Worm (Caenorhabditis elegans) whole organism, L4 larva: ENCODE results near the gene F46G10.1.
A peak's percentile ranks its signal among the peaks of the same experiment; 100 is the strongest.
"Not testable (repeated sequence)": the region's sequence is repeated elsewhere in the genome, so short reads cannot be mapped to it uniquely, and the experiment has no call there.

Experiments
- F37D6.2 ChIP-seq: sonication (generic microtip); optimal IDR thresholded peaks from 2 replicates; lab custom pipeline; 2016; ENCODE audit warnings: mild to moderate bottlenecking, missing genetic modification characterization, missing compliant biosample characterization
- F49E8.2 ChIP-seq: sonication (generic microtip); optimal IDR thresholded peaks from 2 replicates; lab custom pipeline; 2016; ENCODE audit warnings: missing compliant biosample characterization, mild to moderate bottlenecking, missing genetic modification characterization, borderline replicate concordance
- R02D3.7 ChIP-seq: fragments of 150-350 bp; sonication (generic microtip); optimal IDR thresholded peaks from 3 replicates; lab custom pipeline; 2014; ENCODE audit warnings: missing biosample characterization, missing genetic modification characterization
- T20F7.1 ChIP-seq: fragments of 200-800 bp; sonication (Bioruptor generic); optimal IDR thresholded peaks from 2 replicates; lab custom pipeline; 2018; ENCODE audit warnings: mild to moderate bottlenecking, missing genetic modification characterization, missing compliant biosample characterization
- aha-1 ChIP-seq: fragments of 150-350 bp; peaks from one replicate; lab custom pipeline; 2014; ENCODE audit warnings: missing biosample characterization, missing genetic modification characterization
- ama-1 ChIP-seq: fragments of 150-350 bp; optimal IDR thresholded peaks from 2 replicates; lab custom pipeline; 2014; ENCODE audit warnings: inconsistent platforms, mixed read lengths
- arid-1 ChIP-seq: fragments of 200-800 bp; sonication (Bioruptor generic); conservative IDR thresholded peaks from 2 replicates; pipeline ENCODE4 v1.3.6; 2022; ENCODE audit warnings: missing genetic modification reagents, missing genetic modification characterization, missing compliant biosample characterization
- attf-4 ChIP-seq: sonication (generic microtip); optimal IDR thresholded peaks from 3 replicates; lab custom pipeline; 2017; ENCODE audit warnings: missing biosample characterization, missing genetic modification characterization
- ceh-20 ChIP-seq: fragments of 200-800 bp; sonication (Bioruptor generic); IDR thresholded peaks from 2 replicates; pipeline ENCODE4 v1.3.6; 2022; ENCODE audit warnings: missing genetic modification reagents, missing genetic modification characterization, missing compliant biosample characterization
- daf-16 ChIP-seq, 3 experiments: sonication (generic microtip); optimal IDR thresholded peaks; 2 replicates each; lab custom pipeline; 2016 to 2017; ENCODE audit warnings: missing genetic modification characterization in 3 of 3, missing genetic modification reagents in 3 of 3, mild to moderate bottlenecking in 2 of 3, missing compliant biosample characterization in 2 of 3, missing biosample characterization in 1 of 3, moderate library complexity in 1 of 3
- dmd-6 ChIP-seq: fragments of 200-800 bp; sonication (Bioruptor generic); IDR thresholded peaks from 2 replicates; pipeline ENCODE4 v1.3.6; 2022; ENCODE audit warnings: missing genetic modification reagents, missing genetic modification characterization, missing compliant biosample characterization
- dmd-8 ChIP-seq: fragments of 200-800 bp; sonication (Bioruptor generic); IDR thresholded peaks from 2 replicates; pipeline ENCODE4 v1.3.6; 2022; ENCODE audit warnings: missing genetic modification characterization, missing compliant biosample characterization
- dmd-9 ChIP-seq: fragments of 200-800 bp; sonication (Bioruptor generic); IDR thresholded peaks from 2 replicates; pipeline ENCODE4 v1.3.6; 2022; ENCODE audit warnings: missing genetic modification reagents, missing genetic modification characterization, missing compliant biosample characterization
- dve-1 ChIP-seq: sonication (generic microtip); optimal IDR thresholded peaks from 2 replicates; lab custom pipeline; 2017; ENCODE audit warnings: antibody characterized with exemption, mild to moderate bottlenecking, missing genetic modification characterization, missing compliant biosample characterization; ENCODE audit not compliant: insufficient read depth
- fkh-10 ChIP-seq: fragments of 150-350 bp; optimal IDR thresholded peaks from 2 replicates; lab custom pipeline; 2014; ENCODE audit warnings: missing biosample characterization, missing genetic modification reagents, missing genetic modification characterization
- hlh-11 ChIP-seq: fragments of 200-800 bp; sonication (Bioruptor generic); optimal IDR thresholded peaks from 2 replicates; lab custom pipeline; 2018; ENCODE audit warnings: mild to moderate bottlenecking, missing genetic modification characterization, missing compliant biosample characterization
- jun-1 ChIP-seq: fragments of 150-350 bp; optimal IDR thresholded peaks from 2 replicates; lab custom pipeline; 2014; ENCODE audit warnings: missing biosample characterization, missing genetic modification reagents, missing genetic modification characterization
- lim-7 ChIP-seq: fragments of 200-800 bp; sonication (Bioruptor generic); IDR thresholded peaks from 2 replicates; pipeline ENCODE4 v1.3.6; 2022; ENCODE audit warnings: missing genetic modification characterization, missing compliant biosample characterization
- lin-1 ChIP-seq: fragments of 200-800 bp; sonication (Bioruptor generic); IDR thresholded peaks from 2 replicates; pipeline ENCODE4 v1.3.6; 2022; ENCODE audit warnings: missing genetic modification reagents, missing genetic modification characterization, missing compliant biosample characterization
- lin-38 ChIP-seq: fragments of 200-800 bp; sonication (Bioruptor generic); IDR thresholded peaks from 2 replicates; pipeline ENCODE4 v1.3.6; 2022; ENCODE audit warnings: missing genetic modification reagents, missing genetic modification characterization, missing compliant biosample characterization
- lsy-2 ChIP-seq, 2 experiments: fragments of 150-350 bp in 1 of 2; sonication (generic microtip) in 1 of 2; optimal IDR thresholded peaks; 2 replicates each; lab custom pipeline; 2014 to 2017; ENCODE audit warnings: missing biosample characterization in 2 of 2, missing genetic modification characterization in 2 of 2
- madf-5 ChIP-seq, 2 experiments: fragments of 200-800 bp; sonication (Bioruptor generic); IDR thresholded peaks; 2 replicates each; pipeline ENCODE4 v1.3.6; 2022; ENCODE audit warnings: missing compliant biosample characterization in 2 of 2, missing genetic modification characterization in 2 of 2
- mep-1 ChIP-seq: fragments of 150-350 bp; sonication (generic microtip); optimal IDR thresholded peaks from 3 replicates; lab custom pipeline; 2014; ENCODE audit warnings: missing biosample characterization, missing genetic modification characterization
- mes-2 ChIP-seq: sonication (generic microtip); optimal IDR thresholded peaks from 2 replicates; lab custom pipeline; 2016; ENCODE audit warnings: missing genotype, mild to moderate bottlenecking, missing genetic modification characterization, missing compliant biosample characterization; ENCODE audit not compliant: poor library complexity, severe bottlenecking
- nhr-11 ChIP-seq: fragments of 150-350 bp; optimal IDR thresholded peaks from 2 replicates; lab custom pipeline; 2014; ENCODE audit warnings: missing biosample characterization, missing genetic modification characterization
- nhr-42 ChIP-seq: fragments of 200-800 bp; sonication (Bioruptor generic); IDR thresholded peaks from 2 replicates; pipeline ENCODE4 v1.3.6; 2022; ENCODE audit warnings: missing genetic modification characterization, missing compliant biosample characterization
- nhr-48 ChIP-seq: sonication (generic microtip); optimal IDR thresholded peaks from 2 replicates; lab custom pipeline; 2016; ENCODE audit warnings: mild to moderate bottlenecking, missing genetic modification characterization, missing compliant biosample characterization
- nhr-6 ChIP-seq: fragments of 150-350 bp; optimal IDR thresholded peaks from 2 replicates; lab custom pipeline; 2014; ENCODE audit warnings: missing biosample characterization, missing genetic modification characterization
- pha-4 ChIP-seq, 2 experiments: fragments of 150-350 bp in 1 of 2; fragments of 200-800 bp in 1 of 2; sonication (Bioruptor generic) in 1 of 2; IDR thresholded peaks in 1 of 2; optimal IDR thresholded peaks in 1 of 2; 2 replicates each; pipeline versions ENCODE4 v1.3.6 to Lab custom; 2014 to 2022; ENCODE audit warnings: missing genetic modification characterization in 2 of 2, missing genetic modification reagents in 2 of 2, missing biosample characterization in 1 of 2, missing compliant biosample characterization in 1 of 2
- php-3 ChIP-seq: fragments of 200-800 bp; sonication (Bioruptor generic); IDR thresholded peaks from 2 replicates; pipeline ENCODE4 v1.3.6; 2022; ENCODE audit warnings: missing genetic modification reagents, missing genetic modification characterization, missing compliant biosample characterization
- pqm-1 ChIP-seq: sonication (generic microtip); optimal IDR thresholded peaks from 2 replicates; lab custom pipeline; 2017; ENCODE audit warnings: missing biosample characterization, missing genetic modification characterization
- saeg-2 ChIP-seq: fragments of 200-800 bp; sonication (Bioruptor generic); IDR thresholded peaks from 2 replicates; pipeline ENCODE4 v1.3.6; 2022; ENCODE audit warnings: missing genetic modification reagents, missing genetic modification characterization, missing compliant biosample characterization
- sdz-12 ChIP-seq: fragments of 200-800 bp; sonication (Bioruptor generic); optimal IDR thresholded peaks from 2 replicates; lab custom pipeline; 2018; ENCODE audit warnings: mild to moderate bottlenecking, missing genetic modification characterization, missing compliant biosample characterization
- snpc-1.2 ChIP-seq: fragments of 200-800 bp; sonication (Bioruptor generic); IDR thresholded peaks from 2 replicates; pipeline ENCODE4 v1.3.6; 2022; ENCODE audit warnings: missing genetic modification reagents, missing genetic modification characterization, missing compliant biosample characterization
- tag-97 ChIP-seq: fragments of 200-800 bp; sonication (Bioruptor generic); IDR thresholded peaks from 2 replicates; pipeline ENCODE4 v1.3.6; 2022; ENCODE audit warnings: missing genetic modification characterization, missing compliant biosample characterization
- tra-1 ChIP-seq: fragments of 200-800 bp; sonication (Bioruptor generic); IDR thresholded peaks from 2 replicates; pipeline ENCODE4 v1.3.6; 2022; ENCODE audit warnings: missing genetic modification reagents, missing genetic modification characterization, missing compliant biosample characterization
- unc-62 ChIP-seq, 3 experiments: fragments of 150-350 bp in 1 of 3; sonication (generic microtip); optimal IDR thresholded peaks in 2 of 3; peaks in 1 of 3; 1 replicate in 1 of 3; 2 replicates in 2 of 3; lab custom pipeline; 2014 to 2017; ENCODE audit warnings: missing biosample characterization in 3 of 3, missing genetic modification characterization in 3 of 3, missing genetic modification reagents in 3 of 3, missing genotype in 1 of 3
- vab-7 ChIP-seq: fragments of 200-800 bp; sonication (Bioruptor generic); IDR thresholded peaks from 2 replicates; pipeline ENCODE4 v1.3.6; 2022; ENCODE audit warnings: missing genetic modification reagents, missing genetic modification characterization, missing compliant biosample characterization
- zfp-3 ChIP-seq: fragments of 200-800 bp; sonication (Bioruptor generic); conservative IDR thresholded peaks from 2 replicates; pipeline ENCODE4 v1.3.6; 2022; ENCODE audit warnings: missing genetic modification reagents, missing genetic modification characterization, missing compliant biosample characterization
- zip-11 ChIP-seq: fragments of 200-800 bp; sonication (Bioruptor generic); IDR thresholded peaks from 2 replicates; pipeline ENCODE4 v1.3.6; 2022; ENCODE audit warnings: missing genetic modification characterization, missing compliant biosample characterization
- zip-2 ChIP-seq: fragments of 150-350 bp; optimal IDR thresholded peaks from 2 replicates; lab custom pipeline; 2014; ENCODE audit warnings: missing biosample characterization, missing genetic modification characterization

Gene F46G10.1

ce11 chrX:13264550-13264949 lies 47.0 kb downstream of the F46G10.1 start (continued):
- TF ChIP-seq T20F7.1 (GFP tag; lab: Kevin White, UChicago): no peak
- no peak for TF ChIP-seq pqm-1 (tag; lab: Kevin White, UChicago)
- peak; percentile 77 for TF ChIP-seq saeg-2 (GFP tag; lab: Robert Waterston, UW)
- TF ChIP-seq zfp-3 (GFP tag; lab: Robert Waterston, UW): peak; percentile 65; the same call in 1 of the 2 replicates
- no peak for TF ChIP-seq nhr-6 (tag; lab: Kevin White, UChicago)
- no peak for TF ChIP-seq tag-97 (GFP tag; lab: Robert Waterston, UW)
- peak in 1 of 2 experiments; percentile 78 for TF ChIP-seq unc-62 (GFP tag; optimal IDR thresholded peaks at IDR 0.05 in 1 of 2; lab: Kevin White, UChicago)
- TF ChIP-seq unc-62 (tag; optimal IDR thresholded peaks at IDR 0.05; lab: Kevin White, UChicago): no peak
- peak; percentile 59; the same call in 1 of the 2 replicates for TF ChIP-seq ceh-20 (GFP tag; lab: Robert Waterston, UW)
- no peak for TF ChIP-seq attf-4 (tag; lab: Kevin White, UChicago)
- peak; percentile 32 for TF ChIP-seq jun-1 (tag; lab: Kevin White, UChicago)
- peak; percentile 76 for TF ChIP-seq php-3 (GFP tag; lab: Robert Waterston, UW)
- peak; percentile 65; the same call in 1 of the 2 replicates for TF ChIP-seq zip-11 (GFP tag; lab: Robert Waterston, UW)
- TF ChIP-seq F49E8.2 (tag; lab: Kevin White, UChicago): peak; percentile 39
- TF ChIP-seq dmd-9 (GFP tag; lab: Robert Waterston, UW): peak; percentile 77; the same call in 1 of the 2 replicates
- peak; percentile 63 for TF ChIP-seq fkh-10 (GFP tag; lab: Kevin White, UChicago)
- TF ChIP-seq aha-1 (tag; lab: Kevin White, UChicago): peak; percentile 98
- TF ChIP-seq ama-1 (lab: Kevin White, UChicago): no peak
- TF ChIP-seq R02D3.7 (tag; lab: Kevin White, UChicago): no peak
- peak; percentile 49 for TF ChIP-seq sdz-12

- TF ChIP-seq fkh-10 (GFP tag; lab: Kevin White, UChicago) (no peak), dmd-8 (GFP tag; lab: Robert Waterston, UW) (no peak), nhr-11 (no peak), lsy-2 (tag; optimal IDR thresholded peaks at IDR 0.05; lab: Kevin White, UChicago) (no peak), lin-1 (GFP tag; lab: Robert Waterston, UW) (no peak), F37D6.2 (no peak), zip-2 (tag; lab: Kevin White, UChicago) (no peak), nhr-48 (tag; lab: Kevin White, UChicago) (no peak), madf-5 (GFP tag; IDR thresholded peaks at IDR 0.05; lab: Robert Waterston, UW) (no peak), nhr-42 (no peak), vab-7 (GFP tag; lab: Robert Waterston, UW) (no peak), tag-97 (GFP tag; lab: Robert Waterston, UW) (no peak), pha-4 (GFP tag; IDR thresholded peaks at IDR 0.05; lab: Robert Waterston, UW) (no peak), pha-4 (tag; optimal IDR thresholded peaks at IDR 0.05; lab: Kevin White, UChicago) (no peak)
Observed at ce11 chrX:13262195-13262594, 49.4 kb downstream of the F46G10.1 start, which contains the start of gene K09A11.1. K09A11.1 (plus strand) TSS chrX:13262495.

ce11 chrX:13261037-13261592 lies 50.4 kb downstream of the F46G10.1 start:
- peak; percentile 46 for TF ChIP-seq dmd-6 (GFP tag; lab: Robert Waterston, UW)
- TF ChIP-seq pha-4 (GFP tag; IDR thresholded peaks at IDR 0.05; lab: Robert Waterston, UW): peak; percentile 57; the same call in 1 of the 2 replicates
- not testable (repeated sequence) for TF ChIP-seq pha-4 (tag; optimal IDR thresholded peaks at IDR 0.05; lab: Kevin White, UChicago)
- peak; percentile 4 for TF ChIP-seq pqm-1 (tag; lab: Kevin White, UChicago)
- TF ChIP-seq dve-1 (tag; lab: Kevin White, UChicago): peak; percentile 59
- 0 out of 2 replicates have a peak, but pooled peaks have one; percentile 33 for TF ChIP-seq arid-1 (GFP tag; lab: Robert Waterston, UW)
- TF ChIP-seq daf-16 (GFP tag; optimal IDR thresholded peaks at IDR 0.05; lab: Kevin White, UChicago): peak in 1 of 2 experiments; percentile 51
- TF ChIP-seq daf-16 (tag; optimal IDR thresholded peaks at IDR 0.05; lab: Kevin White, UChicago): peak; percentile 85
- TF ChIP-seq vab-7 (GFP tag; lab: Robert Waterston, UW): peak; percentile 55; the same call in 1 of the 2 replicates
- peak; percentile 49 for TF ChIP-seq mes-2
- peak; percentile 70 for TF ChIP-seq lim-7 (GFP tag; lab: Robert Waterston, UW)
- peak; percentile 27 for TF ChIP-seq nhr-48 (tag; lab: Kevin White, UChicago)
- peak; percentile 62 for TF ChIP-seq lin-38 (GFP tag; lab: Robert Waterston, UW)
- peak; percentile 13 for TF ChIP-seq hlh-11 (tag; lab: Kevin White, UChicago)
- TF ChIP-seq tra-1 (GFP tag; lab: Robert Waterston, UW): peak; percentile 61; the same call in 1 of the 2 replicates
- peak; percentile 64; the same call in 1 of the 2 replicates for TF ChIP-seq snpc-1.2 (GFP tag; lab: Robert Waterston, UW)
- 0 out of 2 replicates have a peak, but pooled peaks have one; percentile 15 for TF ChIP-seq lin-1 (GFP tag; lab: Robert Waterston, UW)
- TF ChIP-seq mep-1 (tag; lab: Kevin White, UChicago): peak; percentile 6
